Worm (Caenorhabditis elegans) whole organism, midembryonic: ENCODE data around the gene Y54G2A.72.

Experiments used
- T22C8.4 ChIP-seq: fragments of 200-800 bp; sonication (Bioruptor generic); IDR thresholded peaks from 2 replicates; pipeline ENCODE4 v1.3.6; 2022; ENCODE audit warnings: missing genetic modification characterization, missing compliant biosample characterization
- flt-1 ChIP-seq: fragments of 200-800 bp; sonication (Bioruptor generic); IDR thresholded peaks from 2 replicates; pipeline ENCODE4 v1.3.6; 2022; ENCODE audit warnings: missing genetic modification characterization, missing compliant biosample characterization
- klf-2 ChIP-seq: fragments of 200-800 bp; sonication (Bioruptor generic); conservative IDR thresholded peaks from 2 replicates; pipeline ENCODE4 v1.3.6; 2022; ENCODE audit warnings: missing genetic modification reagents, missing genetic modification characterization, missing compliant biosample characterization
- med-1 ChIP-seq: sonication (generic microtip); optimal IDR thresholded peaks from 2 replicates; lab custom pipeline; 2017; ENCODE audit warnings: missing genetic modification characterization, mild to moderate bottlenecking, missing compliant biosample characterization, antibody characterized with exemption, missing genetic modification reagents; ENCODE audit not compliant: insufficient read depth
- ref-1 ChIP-seq: fragments of 200-800 bp; sonication (Bioruptor generic); conservative IDR thresholded peaks from 2 replicates; pipeline ENCODE4 v1.3.6; 2022; ENCODE audit warnings: missing genetic modification reagents, missing genetic modification characterization, missing compliant biosample characterization

ce11 chrIV:2782793-2783540, 5.0 kb downstream of the Y54G2A.72 start, which contains the start of gene Y54G2A.12:
- no peak for TF ChIP-seq flt-1 (GFP tag; lab: Robert Waterston, UW)
- TF ChIP-seq ref-1 (GFP tag; lab: Robert Waterston, UW): no peak
- TF ChIP-seq klf-2 (GFP tag; lab: Robert Waterston, UW): no peak
- no peak for TF ChIP-seq T22C8.4 (GFP tag; lab: Robert Waterston, UW)
- no peak for TF ChIP-seq med-1 (GFP tag; lab: Kevin White, UChicago)
